Worm (Caenorhabditis elegans): ENCODE measurements around the gene T22B3.3.

Gene T22B3.3

DNA sequence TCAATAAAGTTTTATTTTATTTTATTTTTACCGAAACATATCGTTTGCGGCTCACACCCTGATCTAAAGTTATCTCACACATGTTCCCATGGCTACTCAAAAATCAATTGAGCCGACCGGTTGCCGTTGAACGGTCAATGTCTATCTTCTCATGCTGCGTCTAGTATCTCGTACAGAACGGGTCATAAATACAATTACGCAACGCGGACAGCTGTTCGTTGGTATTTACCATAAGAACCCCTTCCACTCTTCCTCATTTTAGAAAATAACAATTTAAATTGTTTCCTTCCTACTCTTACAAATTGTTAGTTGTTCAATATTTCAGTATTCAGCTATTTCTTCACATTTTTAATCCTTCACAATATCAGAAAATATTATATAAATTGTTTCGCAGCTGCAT lies 40.2 kb upstream of the T22B3.3 start:
- TF ChIP-seq unc-62 (GFP tag; optimal IDR thresholded peaks at IDR 0.05), result no peak
- no peak for TF ChIP-seq elt-1 (tag; optimal IDR thresholded peaks at IDR 0.05)
- TF ChIP-seq ztf-11 (tag; optimal IDR thresholded peaks at IDR 0.05), result no peak
- TF ChIP-seq ZK546.5 (tag; optimal IDR thresholded peaks at IDR 0.05), result no peak
- TF ChIP-seq mml-1 (tag; optimal IDR thresholded peaks at IDR 0.05), result no peak
- no peak for TF ChIP-seq jun-1 (tag; optimal IDR thresholded peaks at IDR 0.05)
- no peak for TF ChIP-seq lin-39 (tag; optimal IDR thresholded peaks at IDR 0.05)
- no peak for TF ChIP-seq lsy-12 (tag; optimal IDR thresholded peaks at IDR 0.05)
- no peak for TF ChIP-seq ztf-4 (tag; optimal IDR thresholded peaks at IDR 0.05)
- TF ChIP-seq nhr-25 (tag; optimal IDR thresholded peaks at IDR 0.05), result no peak
- TF ChIP-seq fos-1 (tag; optimal IDR thresholded peaks at IDR 0.05), result no peak
- TF ChIP-seq snpc-4 (tag; optimal IDR thresholded peaks at IDR 0.05), result no peak
- TF ChIP-seq skn-1 (tag; optimal IDR thresholded peaks at IDR 0.05), result no peak
- TF ChIP-seq nfya-1 (tag; optimal IDR thresholded peaks at IDR 0.05; ENCODE audit: insufficient read depth), result no peak

DNA sequence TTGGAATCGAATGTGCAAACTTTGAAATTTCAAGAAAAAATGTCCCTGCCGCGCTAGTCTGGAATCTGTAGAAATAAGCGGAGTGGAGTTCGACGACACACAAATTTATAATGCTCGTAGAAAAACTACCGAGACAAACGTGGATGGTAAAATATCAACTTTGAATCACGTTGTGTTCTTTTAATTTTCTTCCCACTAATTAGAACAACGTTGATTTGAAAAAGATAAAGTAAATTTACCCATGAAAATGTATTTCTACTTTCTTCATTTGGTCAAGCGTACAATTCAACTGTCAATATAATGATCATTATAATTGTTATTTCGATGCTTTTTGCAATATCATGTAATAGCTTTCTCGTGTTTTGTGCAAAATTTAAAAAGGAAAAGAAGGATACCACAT lies 38.8 kb upstream of the T22B3.3 start, which contains the start of gene K01A6.5:
TSS of gene K01A6.5 (plus strand) at position 301 of the 400 bp plus-strand sequence.
- TF ChIP-seq hmg-11 (tag; optimal IDR thresholded peaks at IDR 0.05) (no peak), mml-1 (tag; optimal IDR thresholded peaks at IDR 0.05) (no peak), nhr-28 (tag; optimal IDR thresholded peaks at IDR 0.05) (no peak), elt-1 (tag; optimal IDR thresholded peaks at IDR 0.05) (no peak), lin-15B (tag; optimal IDR thresholded peaks at IDR 0.05) (no peak), unc-62 (GFP tag; optimal IDR thresholded peaks at IDR 0.05) (no peak), R02D3.7 (tag; optimal IDR thresholded peaks at IDR 0.05) (no peak), eor-1 (tag; optimal IDR thresholded peaks at IDR 0.05) (no peak), zag-1 (tag; optimal IDR thresholded peaks at IDR 0.05) (no peak), ama-1 (optimal IDR thresholded peaks at IDR 0.05) (no peak), unc-39 (tag; optimal IDR thresholded peaks at IDR 0.05) (no peak)

DNA sequence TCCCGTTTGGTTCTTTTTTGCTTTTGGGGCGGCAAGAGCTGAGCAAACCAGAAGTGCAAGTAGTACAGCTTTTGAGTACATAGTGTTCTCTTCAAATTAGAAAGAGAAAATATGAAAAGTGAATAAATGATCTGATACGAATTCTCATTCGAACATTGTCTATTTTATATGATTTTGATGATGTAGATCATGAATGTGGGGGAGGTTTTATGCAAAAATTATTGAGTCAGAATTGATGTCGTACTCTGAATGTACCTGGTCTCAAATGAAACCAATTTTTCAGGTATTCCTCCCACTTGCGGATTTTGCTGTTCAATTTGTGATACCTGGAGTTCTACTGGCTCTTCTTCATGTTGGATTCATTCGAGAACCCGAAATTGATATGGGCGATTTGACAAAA lies 36.6 kb upstream of the T22B3.3 start, which contains the start of gene K01A6.4:
TSS of gene K01A6.4 (minus strand) at position 101 of the 400 bp plus-strand sequence.
- TF ChIP-seq nhr-76 (tag; optimal IDR thresholded peaks at IDR 0.05) (no peak), jun-1 (tag; optimal IDR thresholded peaks at IDR 0.05) (no peak), lsy-12 (tag; optimal IDR thresholded peaks at IDR 0.05) (no peak), daf-12 (tag; optimal IDR thresholded peaks at IDR 0.05) (no peak), fos-1 (tag; optimal IDR thresholded peaks at IDR 0.05) (no peak), nhr-67 (tag; optimal IDR thresholded peaks at IDR 0.05) (no peak)

DNA sequence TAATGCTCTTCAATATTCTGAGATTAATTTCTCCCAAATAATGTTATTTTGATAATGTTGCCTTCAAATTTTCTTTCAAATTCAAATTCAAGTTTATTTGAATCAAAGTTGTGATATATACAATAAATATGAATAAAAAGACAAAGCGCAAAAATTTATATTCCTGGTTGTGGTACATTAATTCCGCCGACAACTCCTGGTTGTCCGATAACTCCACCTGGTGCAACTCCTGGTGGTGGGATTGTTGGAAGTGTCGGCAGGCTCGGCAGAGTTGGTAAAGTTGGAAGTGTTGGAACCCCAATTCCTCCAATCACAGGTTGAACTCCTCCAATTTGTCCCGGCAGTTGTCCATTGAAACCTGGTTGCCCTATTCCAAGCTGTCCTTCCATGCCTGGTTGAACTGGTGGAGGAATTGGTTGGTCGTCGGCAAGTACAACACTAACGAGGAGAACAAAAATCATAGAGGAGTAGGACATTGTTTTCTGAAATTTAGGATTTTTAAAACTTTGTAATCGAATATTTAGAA lies 34.6 kb upstream of the T22B3.3 start, which contains the start of gene K01A6.7:
TSS of gene K01A6.7 (minus strand) at position 476 of the 526 bp plus-strand sequence.
- no peak for TF ChIP-seq nfya-1 (tag; optimal IDR thresholded peaks at IDR 0.05; ENCODE audit: insufficient read depth)
- no peak for TF ChIP-seq ama-1 (optimal IDR thresholded peaks at IDR 0.05)

DNA sequence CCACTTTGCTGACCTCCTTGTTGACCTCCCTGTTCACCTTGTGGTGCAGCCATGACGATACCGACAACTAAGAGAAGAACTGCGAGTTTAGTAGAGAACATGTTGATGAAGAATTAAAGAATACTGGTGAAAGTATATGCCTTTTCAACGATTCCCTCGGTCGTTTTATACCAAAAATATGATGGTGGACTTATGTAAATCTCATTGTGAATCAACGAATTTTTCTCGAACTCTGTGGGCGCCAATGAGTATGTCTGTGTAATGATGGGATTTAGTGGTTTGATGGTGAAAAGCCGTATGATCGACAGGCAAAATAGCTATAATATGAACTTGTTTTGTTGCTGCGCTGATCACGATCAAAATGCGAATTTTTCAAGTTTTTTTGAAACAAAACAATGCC lies 33.7 kb upstream of the T22B3.3 start, which contains the start of gene K01A6.8:
TSS of gene K01A6.8 (minus strand) at position 101 of the 400 bp plus-strand sequence.
- no peak for TF ChIP-seq eor-1 (tag; optimal IDR thresholded peaks at IDR 0.05)
- no peak for TF ChIP-seq nhr-67 (tag; optimal IDR thresholded peaks at IDR 0.05)
- TF ChIP-seq daf-12 (tag; optimal IDR thresholded peaks at IDR 0.05), result no peak
- TF ChIP-seq unc-62 (GFP tag; optimal IDR thresholded peaks at IDR 0.05), result no peak
- no peak for TF ChIP-seq nhr-28 (tag; optimal IDR thresholded peaks at IDR 0.05)
- no peak for TF ChIP-seq ceh-28 (tag; optimal IDR thresholded peaks at IDR 0.05)
- TF ChIP-seq egl-5 (tag; optimal IDR thresholded peaks at IDR 0.05), result no peak
- no peak for TF ChIP-seq R02D3.7 (tag; optimal IDR thresholded peaks at IDR 0.05)
- no peak for TF ChIP-seq skn-1 (tag; optimal IDR thresholded peaks at IDR 0.05)
- no peak for TF ChIP-seq nhr-43 (tag; optimal IDR thresholded peaks at IDR 0.05; ENCODE audit: poor library complexity, severe bottlenecking)
- TF ChIP-seq jun-1 (tag; optimal IDR thresholded peaks at IDR 0.05), result no peak
- no peak for TF ChIP-seq egl-27 (tag; optimal IDR thresholded peaks at IDR 0.05)
- no peak for TF ChIP-seq elt-2 (tag; optimal IDR thresholded peaks at IDR 0.05)
- TF ChIP-seq elt-3 (tag; optimal IDR thresholded peaks at IDR 0.05), result no peak
- TF ChIP-seq lin-15B (tag; optimal IDR thresholded peaks at IDR 0.05), result no peak
- TF ChIP-seq ceh-9 (tag; optimal IDR thresholded peaks at IDR 0.05), result no peak
- TF ChIP-seq aly-2 (tag; optimal IDR thresholded peaks at IDR 0.05), result no peak

Data from whole organism, L3 larva.